Comparison of ENCODE assay signal across 3 worm cellular contexts in the genomic region with DNA sequence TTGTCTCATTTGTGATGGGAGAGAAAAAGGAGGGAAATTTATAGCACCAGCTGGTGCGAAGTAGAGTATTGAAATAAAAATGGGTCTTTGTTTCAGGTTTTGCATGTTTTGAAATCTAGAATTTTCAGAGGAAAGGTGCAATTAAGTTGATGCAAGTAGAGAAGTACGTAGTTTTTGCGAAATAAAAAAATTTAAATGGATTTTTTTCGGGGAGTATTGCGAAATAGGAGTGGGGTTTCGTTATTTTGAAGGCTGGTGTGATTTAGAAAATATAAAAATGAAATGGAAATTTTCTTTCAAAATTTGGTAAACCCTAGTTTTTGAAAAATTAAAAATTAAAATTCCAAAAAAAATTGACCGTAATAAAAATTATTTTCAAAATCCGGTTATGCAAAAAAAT.
TF ChIP-seq lines count a peak whose summit lies in the region.

No protein-coding gene starts in this region.

TF ChIP-seq in whole organism, L1 larva, 84 proteins besides CTCF, POLR2A, EP300 and RAD21:
- no peak for TF ChIP-seq sup-37 (GFP tag; optimal IDR thresholded peaks at IDR 0.05; lab: Kevin White, UChicago)
- no peak for TF ChIP-seq ets-5 (GFP tag; IDR thresholded peaks at IDR 0.05; lab: Robert Waterston, UW)
- no peak for TF ChIP-seq dsc-1 (tag; optimal IDR thresholded peaks at IDR 0.05; lab: Kevin White, UChicago)
- TF ChIP-seq snpc-4 (tag; optimal IDR thresholded peaks at IDR 0.05; lab: Kevin White, UChicago): no peak
- no peak for TF ChIP-seq unc-86 (tag; optimal IDR thresholded peaks at IDR 0.05; lab: Kevin White, UChicago)
- TF ChIP-seq skn-1 (tag; optimal IDR thresholded peaks at IDR 0.05; lab: Kevin White, UChicago): peak; percentile 42
- peak; percentile 68 for TF ChIP-seq zip-4 (GFP tag; optimal IDR thresholded peaks at IDR 0.05; lab: Kevin White, UChicago)
- no peak for TF ChIP-seq efl-3 (GFP tag; optimal IDR thresholded peaks at IDR 0.05; lab: Kevin White, UChicago)
- no peak for TF ChIP-seq sptf-1 (tag; optimal IDR thresholded peaks at IDR 0.05; lab: Kevin White, UChicago)
- no peak for TF ChIP-seq mef-2 (tag; optimal IDR thresholded peaks at IDR 0.05; lab: Kevin White, UChicago)
- no peak for TF ChIP-seq ces-1 (GFP tag; optimal IDR thresholded peaks at IDR 0.05; lab: Kevin White, UChicago)

TF ChIP-seq in whole organism, L2 larva, 48 proteins besides CTCF, POLR2A, EP300 and RAD21:
- peak; percentile 17 for TF ChIP-seq unc-55 (GFP tag; optimal IDR thresholded peaks at IDR 0.05; lab: Kevin White, UChicago)
- no peak for TF ChIP-seq F13H6.1 (tag; optimal IDR thresholded peaks at IDR 0.05; lab: Kevin White, UChicago)

TF ChIP-seq in whole organism, young adult, 124 proteins besides CTCF, POLR2A, EP300 and RAD21:
- TF ChIP-seq cebp-1 (GFP tag; IDR thresholded peaks at IDR 0.05; lab: Robert Waterston, UW) (peak; percentile 62; the same call in 1 of the 2 replicates), cebp-1 (tag; optimal IDR thresholded peaks at IDR 0.05; lab: Kevin White, UChicago) (peak; percentile 96), chd-7 (tag; optimal IDR thresholded peaks at IDR 0.05; lab: Kevin White, UChicago) (no peak)
